Worm (Caenorhabditis elegans): Measurements from ENCODE around the gene T27E4.1.

Gene T27E4.1

ce11 chrV:9094060-9094628 lies 2.0 kb downstream of the T27E4.1 start:
- TF ChIP-seq snpc-4 (GFP tag; optimal IDR thresholded peaks at IDR 0.05) (no peak), snpc-4 (tag; optimal IDR thresholded peaks at IDR 0.05) (peak in 1 of 4 experiments; percentile 18), tbp1 (GFP tag; optimal IDR thresholded peaks at IDR 0.05) (peak; percentile 47), ceh-100 (GFP tag; IDR thresholded peaks at IDR 0.05) (no peak), B0336.3 (GFP tag; IDR thresholded peaks at IDR 0.05) (0 out of 2 replicates have a peak, but pooled peaks have one; percentile 18), attf-5 (GFP tag; optimal IDR thresholded peaks at IDR 0.05) (peak; percentile 50), chd-7 (tag; optimal IDR thresholded peaks at IDR 0.05) (peak; percentile 33), ztf-22 (GFP tag; optimal IDR thresholded peaks at IDR 0.05) (no peak), nfyb-1 (GFP tag; IDR thresholded peaks at IDR 0.05) (no peak), F23B12.7 (tag; optimal IDR thresholded peaks at IDR 0.05; ENCODE audit: insufficient read depth) (no peak), ceh-91 (GFP tag; IDR thresholded peaks at IDR 0.05) (no peak), lin-54 (GFP tag; optimal IDR thresholded peaks at IDR 0.05) (no peak), egl-18 (GFP tag; IDR thresholded peaks at IDR 0.05) (no peak), unc-130 (GFP tag; optimal IDR thresholded peaks at IDR 0.05) (no peak), zfh-2 (GFP tag; conservative IDR thresholded peaks at IDR 0.05) (no peak), fkh-3 (tag; optimal IDR thresholded peaks at IDR 0.05) (no peak), atf-7 (tag; optimal IDR thresholded peaks at IDR 0.05) (no peak), F55B11.4 (tag; optimal IDR thresholded peaks at IDR 0.05; ENCODE audit: borderline replicate concordance, insufficient read depth) (no peak), Y53F4B.3 (GFP tag; IDR thresholded peaks at IDR 0.05) (no peak), cebp-1 (GFP tag; IDR thresholded peaks at IDR 0.05) (no peak), cebp-1 (tag; optimal IDR thresholded peaks at IDR 0.05) (peak; percentile 66), let-526 (GFP tag; IDR thresholded peaks at IDR 0.05) (peak; percentile 41; the same call in 1 of the 2 replicates), madf-3 (GFP tag; IDR thresholded peaks at IDR 0.05) (no peak), hmg-20 (GFP tag; IDR thresholded peaks at IDR 0.05) (no peak), snpc-1.3 (tag; optimal IDR thresholded peaks at IDR 0.05; ENCODE audit: insufficient read depth) (no peak), lin-35 (GFP tag; optimal IDR thresholded peaks at IDR 0.05) (no peak), nhr-90 (tag; optimal IDR thresholded peaks at IDR 0.05) (no peak), tbx-9 (tag; optimal IDR thresholded peaks at IDR 0.05; ENCODE audit: borderline replicate concordance) (no peak), bed-2 (GFP tag; IDR thresholded peaks at IDR 0.05) (no peak), let-607 (tag; optimal IDR thresholded peaks at IDR 0.05) (peak in 1 of 2 experiments; percentile 6), aptf-2 (GFP tag; conservative IDR thresholded peaks at IDR 0.05) (no peak), rcor-1 (GFP tag; IDR thresholded peaks at IDR 0.05) (0 out of 2 replicates have a peak, but pooled peaks have one; percentile 12), nfya-1 (tag; optimal IDR thresholded peaks at IDR 0.05; ENCODE audit: borderline replicate concordance, insufficient read depth) (no peak), nhr-27 (tag; optimal IDR thresholded peaks at IDR 0.05) (no peak), dpff-1 (tag; optimal IDR thresholded peaks at IDR 0.05) (no peak), athp-1 (tag; optimal IDR thresholded peaks at IDR 0.05) (no peak), tlf-1 (GFP tag; optimal IDR thresholded peaks at IDR 0.05) (peak; percentile 27), hmg-1.2 (GFP tag; IDR thresholded peaks at IDR 0.05) (peak; percentile 25; the same call in 1 of the 2 replicates), lir-1 (GFP tag; conservative IDR thresholded peaks at IDR 0.05) (no peak), nhr-80 (tag; optimal IDR thresholded peaks at IDR 0.05) (peak; percentile 46), sea-2 (GFP tag; IDR thresholded peaks at IDR 0.05) (no peak), repo-1 (tag; optimal IDR thresholded peaks at IDR 0.05) (no peak), F39B2.1 (GFP tag; IDR thresholded peaks at IDR 0.05) (no peak), B0035.1 (tag; optimal IDR thresholded peaks at IDR 0.05) (no peak), K12H6.12 (tag; optimal IDR thresholded peaks at IDR 0.05) (peak; percentile 44), die-1 (tag; optimal IDR thresholded peaks at IDR 0.05) (no peak), F10E7.11 (tag; optimal IDR thresholded peaks at IDR 0.05) (no peak)

Measured in whole organism, young adult.